Worm (Caenorhabditis elegans) whole organism, mixed stage, embryonic: ENCODE results near the gene klf-2.

Source experiments
- blmp-1 ChIP-seq: fragments of 150-350 bp; optimal IDR thresholded peaks from 2 replicates; lab custom pipeline; 2014; ENCODE audit warnings: missing biosample characterization, missing genetic modification characterization
- ceh-39 ChIP-seq: fragments of 150-350 bp; optimal IDR thresholded peaks from 2 replicates; lab custom pipeline; 2014; ENCODE audit warnings: missing biosample characterization, missing genetic modification characterization
- ces-1 ChIP-seq: fragments of 150-350 bp; optimal IDR thresholded peaks from 2 replicates; lab custom pipeline; 2014; ENCODE audit warnings: missing biosample characterization, missing genetic modification reagents, missing genetic modification characterization
- cnd-1 ChIP-seq: fragments of 200-800 bp; sonication (Bioruptor generic); optimal IDR thresholded peaks from 2 replicates; lab custom pipeline; 2018; ENCODE audit warnings: mild to moderate bottlenecking, missing genetic modification characterization, missing compliant biosample characterization
- elt-3 ChIP-seq: fragments of 150-350 bp; optimal IDR thresholded peaks from 2 replicates; lab custom pipeline; 2014; ENCODE audit warnings: missing biosample characterization, missing genetic modification characterization
- lin-32 ChIP-seq: fragments of 200-800 bp; sonication (Bioruptor generic); optimal IDR thresholded peaks from 2 replicates; lab custom pipeline; 2018; ENCODE audit warnings: mild to moderate bottlenecking, missing genetic modification characterization, missing compliant biosample characterization
- lsy-2 ChIP-seq: fragments of 150-350 bp; optimal IDR thresholded peaks from 2 replicates; lab custom pipeline; 2014; ENCODE audit warnings: missing biosample characterization, missing genetic modification characterization
- pha-4 ChIP-seq: fragments of 150-350 bp; optimal IDR thresholded peaks from 2 replicates; lab custom pipeline; 2018; ENCODE audit warnings: missing biosample characterization, missing genetic modification reagents, missing genetic modification characterization
- snpc-4 ChIP-seq: fragments of 150-350 bp; optimal IDR thresholded peaks from 2 replicates; lab custom pipeline; 2014; ENCODE audit warnings: missing biosample characterization, missing genetic modification characterization
- tbx-8 ChIP-seq: fragments of 200-800 bp; sonication (Bioruptor generic); optimal IDR thresholded peaks from 2 replicates; lab custom pipeline; 2018; ENCODE audit warnings: mild to moderate bottlenecking, missing genetic modification characterization, moderate library complexity, missing compliant biosample characterization
- unc-39 ChIP-seq: fragments of 150-350 bp; optimal IDR thresholded peaks from 2 replicates; lab custom pipeline; 2014; ENCODE audit warnings: missing biosample characterization, missing genetic modification characterization
- unc-62 ChIP-seq: fragments of 150-350 bp; optimal IDR thresholded peaks from 2 replicates; lab custom pipeline; 2014; ENCODE audit warnings: missing biosample characterization, missing genetic modification reagents, missing genetic modification characterization
- ztf-11 ChIP-seq: fragments of 150-350 bp; optimal IDR thresholded peaks from 2 replicates; lab custom pipeline; 2014; ENCODE audit warnings: missing biosample characterization, missing genetic modification characterization

- TF ChIP-seq ztf-11 (tag; lab: Kevin White, UChicago) (no peak), blmp-1 (tag; lab: Kevin White, UChicago) (no peak), pha-4 (tag; lab: Kevin White, UChicago) (no peak), tbx-8 (GFP tag; lab: Kevin White, UChicago) (no peak), ceh-39 (tag; lab: Kevin White, UChicago) (no peak), lsy-2 (no peak), cnd-1 (tag; lab: Kevin White, UChicago) (no peak), snpc-4 (tag; lab: Kevin White, UChicago) (no peak), elt-3 (tag; lab: Kevin White, UChicago) (no peak), lin-32 (no peak), unc-62 (GFP tag; lab: Kevin White, UChicago) (no peak), unc-39 (no peak), ces-1 (GFP tag; lab: Kevin White, UChicago) (no peak)
These were observed 42.0 kb downstream of the klf-2 start for ce11 chrV:20727458-20727857.
